Worm (Caenorhabditis elegans) whole organism, L3 larva: ENCODE results near the gene isw-1.

Experiments used
- ZK546.5 ChIP-seq: sonication (generic microtip); optimal IDR thresholded peaks from 2 replicates; lab custom pipeline; 2017; ENCODE audit warnings: missing biosample characterization, missing genetic modification characterization
- ama-1 ChIP-seq: fragments of 150-350 bp; optimal IDR thresholded peaks from 2 replicates; lab custom pipeline; 2018
- ceh-82 ChIP-seq: fragments of 150-350 bp; optimal IDR thresholded peaks from 2 replicates; lab custom pipeline; 2014; ENCODE audit warnings: missing biosample characterization, missing genetic modification characterization
- ceh-9 ChIP-seq: sonication (generic microtip); optimal IDR thresholded peaks from 2 replicates; lab custom pipeline; 2018; ENCODE audit warnings: missing biosample characterization, missing genetic modification characterization
- egl-27 ChIP-seq: sonication (generic microtip); optimal IDR thresholded peaks from 4 replicates; lab custom pipeline; 2017; ENCODE audit warnings: missing biosample characterization, missing genetic modification reagents, missing genetic modification characterization
- mdl-1 ChIP-seq: fragments of 150-350 bp; optimal IDR thresholded peaks from 2 replicates; lab custom pipeline; 2014; ENCODE audit warnings: missing biosample characterization, missing genetic modification characterization
- nhr-11 ChIP-seq: fragments of 150-350 bp; optimal IDR thresholded peaks from 2 replicates; lab custom pipeline; 2014; ENCODE audit warnings: missing biosample characterization, missing genetic modification characterization
- nhr-25 ChIP-seq: sonication (generic microtip); optimal IDR thresholded peaks from 2 replicates; lab custom pipeline; 2017; ENCODE audit warnings: missing biosample characterization, missing genetic modification characterization
- pqm-1 ChIP-seq: fragments of 150-350 bp; optimal IDR thresholded peaks from 2 replicates; lab custom pipeline; 2017; ENCODE audit warnings: missing biosample characterization, missing genetic modification characterization, inconsistent platforms
- ztf-4 ChIP-seq: fragments of 150-350 bp; optimal IDR thresholded peaks from 2 replicates; lab custom pipeline; 2014; ENCODE audit warnings: missing biosample characterization, missing genetic modification characterization

ce11 chrIII:6746668-6747067 is 36.8 kb upstream of the isw-1 start:
- TF ChIP-seq ZK546.5 (tag; lab: Kevin White, UChicago) (no peak), ceh-9 (tag; lab: Kevin White, UChicago) (no peak), ama-1 (lab: Kevin White, UChicago) (no peak), pqm-1 (tag; lab: Kevin White, UChicago) (no peak), nhr-11 (no peak), mdl-1 (no peak), nhr-25 (tag; lab: Kevin White, UChicago) (no peak), ceh-82 (tag; lab: Kevin White, UChicago) (no peak), ztf-4 (no peak), egl-27 (tag; lab: Kevin White, UChicago) (no peak)
